Worm (Caenorhabditis elegans): Measurements from ENCODE around the gene R03H10.1.

Gene R03H10.1

DNA sequence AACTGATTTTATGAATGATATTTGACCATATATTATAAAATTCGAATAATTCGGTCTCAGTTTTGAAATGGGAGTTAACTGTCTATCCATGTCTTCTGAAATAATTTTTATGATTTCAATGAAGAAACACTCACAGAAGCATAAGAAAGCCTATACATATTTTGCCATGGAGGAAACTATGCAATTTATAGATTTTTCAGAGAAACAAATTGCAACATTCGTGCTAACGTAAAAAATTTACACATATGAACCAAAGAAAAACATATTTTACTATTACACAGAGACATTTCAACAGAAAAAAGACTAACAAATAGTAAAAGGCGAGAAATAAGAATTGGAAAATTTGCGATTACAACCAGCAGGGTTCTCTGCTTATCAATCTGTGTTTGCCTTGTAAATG is 1.2 kb upstream of the R03H10.1 start, which contains the start of gene R03H10.7:
Gene R03H10.7, minus strand, starts transcription at position 101 of the 400 bp plus-strand sequence.
- TF ChIP-seq ceh-82 (tag; optimal IDR thresholded peaks at IDR 0.05) (no peak), lin-11 (tag; optimal IDR thresholded peaks at IDR 0.05) (no peak), ama-1 (optimal IDR thresholded peaks at IDR 0.05) (no peak), F13H6.1 (tag; optimal IDR thresholded peaks at IDR 0.05) (no peak), dmd-4 (tag; optimal IDR thresholded peaks at IDR 0.05) (no peak), nhr-12 (tag; optimal IDR thresholded peaks at IDR 0.05) (no peak), aly-2 (tag; optimal IDR thresholded peaks at IDR 0.05) (no peak), ceh-16 (tag; optimal IDR thresholded peaks at IDR 0.05) (no peak), ztf-11 (tag; optimal IDR thresholded peaks at IDR 0.05) (no peak), blmp-1 (tag; optimal IDR thresholded peaks at IDR 0.05; ENCODE audit: insufficient read depth) (no peak), lsy-2 (tag; optimal IDR thresholded peaks at IDR 0.05) (no peak), crh-2 (tag; optimal IDR thresholded peaks at IDR 0.05) (no peak), nhr-129 (tag; optimal IDR thresholded peaks at IDR 0.05) (no peak), C34F6.9 (tag; optimal IDR thresholded peaks at IDR 0.05) (no peak)

DNA sequence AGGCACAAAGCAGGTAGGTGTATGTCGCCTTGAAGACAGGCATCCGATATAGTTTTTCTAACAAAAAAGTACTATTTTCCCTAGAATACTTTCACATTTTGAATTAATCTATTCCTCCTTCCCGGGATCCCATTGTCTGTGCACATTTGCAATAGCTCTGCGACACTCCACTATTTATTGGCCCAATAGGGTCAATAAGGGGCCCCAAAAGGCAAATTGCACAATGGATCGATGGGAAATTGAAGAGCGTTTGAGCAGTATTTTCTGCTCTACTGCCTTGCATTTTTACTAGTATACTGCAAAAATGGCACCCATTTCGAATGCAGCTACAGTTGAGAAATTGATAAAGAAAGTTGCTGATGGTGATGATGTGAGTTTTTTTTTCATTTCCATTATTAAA is 2.3 kb downstream of the R03H10.1 start, which contains the start of gene R03H10.11:
Gene R03H10.11, plus strand, starts transcription at position 301 of the 400 bp plus-strand sequence.
- TF ChIP-seq nhr-77 (tag; optimal IDR thresholded peaks at IDR 0.05) (no peak), lin-11 (tag; optimal IDR thresholded peaks at IDR 0.05) (no peak), crh-2 (tag; optimal IDR thresholded peaks at IDR 0.05) (no peak), sem-4 (tag; optimal IDR thresholded peaks at IDR 0.05) (no peak), peb-1 (tag; optimal IDR thresholded peaks at IDR 0.05) (no peak), elt-1 (tag; optimal IDR thresholded peaks at IDR 0.05) (no peak), nhr-21 (tag; optimal IDR thresholded peaks at IDR 0.05) (no peak)

DNA sequence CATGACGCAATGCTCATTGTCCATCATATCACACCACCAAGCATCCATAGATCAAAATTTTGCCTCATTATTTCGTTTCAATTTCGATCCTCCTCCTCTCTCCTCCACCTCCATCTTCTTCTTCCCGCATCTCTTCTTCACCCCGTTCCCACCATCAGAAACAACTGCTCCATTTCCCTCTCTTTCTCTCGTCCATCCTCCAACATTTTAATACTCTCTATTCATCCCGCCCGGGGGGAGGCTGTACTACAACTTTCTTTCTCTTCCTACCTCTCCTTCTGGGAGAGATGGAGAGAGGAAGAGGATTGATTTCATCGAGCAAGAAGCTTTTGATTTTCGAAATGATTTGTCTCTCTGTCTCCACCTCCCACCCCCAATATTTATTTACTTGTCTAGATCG is 3.9 kb downstream of the R03H10.1 start:
- TF ChIP-seq blmp-1 (tag; optimal IDR thresholded peaks at IDR 0.05; ENCODE audit: insufficient read depth) (no peak), C34F6.9 (tag; optimal IDR thresholded peaks at IDR 0.05) (peak; percentile 37), alr-1 (tag; optimal IDR thresholded peaks at IDR 0.05) (no peak), skn-1 (tag; optimal IDR thresholded peaks at IDR 0.05) (no peak), sma-9 (GFP tag; optimal IDR thresholded peaks at IDR 0.05) (no peak), sma-9 (tag; optimal IDR thresholded peaks at IDR 0.05) (no peak), Y55F3AM.14 (GFP tag; optimal IDR thresholded peaks at IDR 0.05) (no peak), nhr-6 (tag; optimal IDR thresholded peaks at IDR 0.05) (no peak), nhr-237 (tag; optimal IDR thresholded peaks at IDR 0.05) (no peak), nhr-12 (tag; optimal IDR thresholded peaks at IDR 0.05) (no peak), nhr-77 (tag; optimal IDR thresholded peaks at IDR 0.05) (no peak), zag-1 (tag; optimal IDR thresholded peaks at IDR 0.05) (no peak), ztf-1 (GFP tag; conservative IDR thresholded peaks at IDR 0.05) (no peak), mab-5 (tag; optimal IDR thresholded peaks at IDR 0.05) (no peak), nhr-21 (tag; optimal IDR thresholded peaks at IDR 0.05) (no peak), nhr-129 (tag; optimal IDR thresholded peaks at IDR 0.05) (peak; percentile 65), R02D3.7 (tag; optimal IDR thresholded peaks at IDR 0.05) (no peak), F13H6.1 (tag; optimal IDR thresholded peaks at IDR 0.05) (peak; percentile 56)

DNA sequence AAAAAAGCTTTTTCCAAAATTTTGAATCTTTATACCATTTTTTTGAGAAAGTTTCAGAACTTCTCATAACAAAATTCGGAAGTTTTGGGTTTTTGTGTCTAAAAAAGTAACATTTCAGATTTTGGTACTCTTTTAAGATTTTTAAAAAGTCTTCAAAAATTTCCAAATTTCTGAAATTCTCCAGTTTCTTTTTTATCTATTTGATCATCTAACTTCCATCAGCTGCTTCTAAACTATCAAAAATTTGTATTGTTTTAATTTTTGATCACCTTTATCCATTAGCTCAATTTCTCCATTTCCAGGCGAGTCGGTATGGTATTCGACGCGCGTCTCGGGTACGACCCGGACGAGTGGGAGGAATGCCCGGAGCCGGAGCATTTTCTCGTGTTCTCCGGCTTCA is 6.3 kb downstream of the R03H10.1 start, which contains the start of gene cpna-1:
Gene cpna-1, plus strand, starts transcription at position 301 of the 400 bp plus-strand sequence.
- TF ChIP-seq lsy-2 (tag; optimal IDR thresholded peaks at IDR 0.05), result no peak
- no peak for TF ChIP-seq ama-1 (optimal IDR thresholded peaks at IDR 0.05)
- TF ChIP-seq C34F6.9 (tag; optimal IDR thresholded peaks at IDR 0.05), result no peak
- no peak for TF ChIP-seq ztf-11 (tag; optimal IDR thresholded peaks at IDR 0.05)

DNA sequence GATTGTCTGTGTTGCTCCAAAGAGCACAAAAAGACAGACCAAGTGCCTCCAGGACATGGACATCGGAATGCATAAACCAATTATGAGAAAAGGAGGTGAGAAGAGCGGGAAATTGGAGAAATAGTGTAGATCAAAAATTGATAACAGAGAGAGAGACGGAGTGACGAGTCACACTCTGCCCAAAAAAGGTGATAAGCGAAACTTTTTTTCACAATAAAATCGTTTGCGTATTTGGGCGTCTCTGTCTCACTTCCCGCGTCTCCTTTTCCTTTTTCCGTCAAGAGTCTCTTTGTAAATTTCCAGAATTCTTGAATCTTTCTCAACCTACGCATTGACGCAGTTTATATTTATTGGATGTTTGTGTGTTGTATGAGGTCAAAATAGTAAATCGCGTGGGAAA is 14.1 kb downstream of the R03H10.1 start, which contains the start of gene mth-2:
Gene mth-2, minus strand, starts transcription at position 188 of the 400 bp plus-strand sequence.
- TF ChIP-seq sma-9 (GFP tag; optimal IDR thresholded peaks at IDR 0.05) (peak; percentile 77), sma-9 (tag; optimal IDR thresholded peaks at IDR 0.05) (no peak), crh-2 (tag; optimal IDR thresholded peaks at IDR 0.05) (peak; percentile 12), sma-3 (GFP tag; optimal IDR thresholded peaks at IDR 0.05) (no peak), fos-1 (tag; optimal IDR thresholded peaks at IDR 0.05) (peak; percentile 88), zag-1 (tag; optimal IDR thresholded peaks at IDR 0.05) (no peak), F13H6.1 (tag; optimal IDR thresholded peaks at IDR 0.05) (peak; percentile 33), gmeb-1 (tag; optimal IDR thresholded peaks at IDR 0.05) (peak; percentile 24)

DNA sequence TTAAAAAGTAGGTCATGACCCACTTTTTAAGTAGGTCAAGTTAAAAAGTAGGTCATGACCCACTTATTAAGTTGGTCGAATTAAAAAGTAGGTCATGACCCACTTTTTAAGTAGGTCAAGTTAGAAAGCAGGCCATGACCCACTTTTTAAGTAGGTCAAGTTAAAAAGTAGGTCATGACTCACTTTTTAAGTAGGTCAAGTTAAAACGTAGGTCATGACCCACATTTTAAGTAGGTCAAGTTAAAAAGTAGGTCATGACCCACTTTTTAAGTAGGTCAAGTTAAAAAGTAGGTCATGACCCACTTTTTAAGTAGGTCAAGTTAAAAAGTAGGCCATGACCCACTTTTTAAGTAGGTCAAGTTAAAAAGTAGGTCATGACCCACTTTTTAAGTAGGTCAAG is 22.6 kb downstream of the R03H10.1 start:
- TF ChIP-seq unc-55 (GFP tag; optimal IDR thresholded peaks at IDR 0.05), result peak; percentile 4

Data from whole organism, L2 larva.